Fruit fly (Drosophila melanogaster) whole organism, adult: ENCODE measurements around the gene CG6791.

Experiments
- CG11617 ChIP-seq: fragments of 200-800 bp; sonication (Bioruptor generic); optimal IDR thresholded peaks from 2 replicates; lab custom pipeline; 2017; ENCODE audit warnings: mild to moderate bottlenecking, missing biosample characterization, missing genetic modification reagents, missing genetic modification characterization
- CG12768 ChIP-seq: fragments of 200-800 bp; sonication (Bioruptor generic); optimal IDR thresholded peaks from 2 replicates; lab custom pipeline; 2017; ENCODE audit warnings: missing biosample characterization, missing genetic modification characterization, mild to moderate bottlenecking, moderate library complexity, missing genetic modification reagents
- CG14711 ChIP-seq: fragments of 200-800 bp; sonication (Bioruptor generic); optimal IDR thresholded peaks from 2 replicates; lab custom pipeline; 2018; ENCODE audit warnings: missing biosample characterization, mild to moderate bottlenecking, missing genetic modification characterization, moderate library complexity
- CG1620 ChIP-seq: fragments of 200-800 bp; sonication (Bioruptor generic); optimal IDR thresholded peaks from 2 replicates; lab custom pipeline; 2016; ENCODE audit warnings: missing biosample characterization, missing genetic modification characterization
- CG33017 ChIP-seq: fragments of 200-800 bp; sonication (Bioruptor generic); optimal IDR thresholded peaks from 2 replicates; lab custom pipeline; 2018; ENCODE audit warnings: missing biosample characterization, mild to moderate bottlenecking, missing genetic modification characterization, moderate library complexity
- CG5204 ChIP-seq: fragments of 200-800 bp; sonication (Bioruptor generic); optimal IDR thresholded peaks from 2 replicates; lab custom pipeline; 2016; ENCODE audit warnings: missing biosample characterization, missing genetic modification characterization
- CG7045 ChIP-seq: fragments of 200-800 bp; sonication (Bioruptor generic); optimal IDR thresholded peaks from 2 replicates; lab custom pipeline; 2017; ENCODE audit warnings: missing biosample characterization, mild to moderate bottlenecking, missing genetic modification characterization
- CG7101 ChIP-seq: fragments of 200-800 bp; sonication (Bioruptor generic); optimal IDR thresholded peaks from 2 replicates; lab custom pipeline; 2018; ENCODE audit warnings: missing biosample characterization, mild to moderate bottlenecking, missing genetic modification characterization, moderate library complexity
- Clk ChIP-seq: fragments of 200-800 bp; sonication (Bioruptor generic); optimal IDR thresholded peaks from 2 replicates; lab custom pipeline; 2017; ENCODE audit warnings: missing biosample characterization, missing genetic modification characterization
- Crg-1 ChIP-seq: fragments of 200-800 bp; sonication (Bioruptor generic); optimal IDR thresholded peaks from 2 replicates; lab custom pipeline; 2016; ENCODE audit warnings: missing biosample characterization, missing genetic modification characterization
- Hr96 ChIP-seq: fragments of 200-800 bp; sonication (Bioruptor generic); optimal IDR thresholded peaks from 2 replicates; lab custom pipeline; 2016; ENCODE audit warnings: missing biosample characterization, missing genetic modification characterization
- Mnt ChIP-seq: fragments of 200-800 bp; sonication (Bioruptor generic); optimal IDR thresholded peaks from 2 replicates; lab custom pipeline; 2016; ENCODE audit warnings: missing biosample characterization, mild to moderate bottlenecking, missing genetic modification characterization
- bab1 ChIP-seq: fragments of 200-800 bp; sonication (Bioruptor generic); optimal IDR thresholded peaks from 3 replicates; lab custom pipeline; 2019; ENCODE audit warnings: missing biosample characterization, mild to moderate bottlenecking, missing genetic modification characterization, moderate library complexity
- cic ChIP-seq: fragments of 200-800 bp; sonication (Bioruptor generic); optimal IDR thresholded peaks from 2 replicates; lab custom pipeline; 2017; ENCODE audit warnings: missing biosample characterization, mild to moderate bottlenecking, missing genetic modification characterization, moderate library complexity
- cnc ChIP-seq, 2 experiments: fragments of >200 bp; optimal IDR thresholded peaks; 2 replicates each; lab custom pipeline; 2017
- kay ChIP-seq: fragments of 200-800 bp; sonication (Bioruptor generic); peaks from one replicate; lab custom pipeline; 2016; ENCODE audit warnings: missing biosample characterization, missing genetic modification characterization, borderline replicate concordance
- ovo ChIP-seq: fragments of 200-800 bp; sonication (Bioruptor generic); optimal IDR thresholded peaks from 2 replicates; lab custom pipeline; 2016; ENCODE audit warnings: missing biosample characterization, missing genetic modification characterization
- pad ChIP-seq: fragments of 200-800 bp; sonication (Bioruptor generic); optimal IDR thresholded peaks from 3 replicates; lab custom pipeline; 2017; ENCODE audit warnings: missing biosample characterization, missing genetic modification characterization, mild to moderate bottlenecking, moderate library complexity, missing genetic modification reagents
- tj ChIP-seq: fragments of 200-800 bp; sonication (Bioruptor generic); optimal IDR thresholded peaks from 3 replicates; lab custom pipeline; 2017; ENCODE audit warnings: missing biosample characterization, mild to moderate bottlenecking, missing genetic modification characterization, moderate library complexity
- toe ChIP-seq: fragments of 200-800 bp; sonication (Bioruptor generic); optimal IDR thresholded peaks from 2 replicates; lab custom pipeline; 2016; ENCODE audit warnings: missing biosample characterization, missing genetic modification characterization

CG6791 gene

dm6 chr3R:11578645-11579044 is 11.3 kb downstream of the CG6791 start, which contains the start of the genes CG6790 and CG5342:
CG6790 (minus strand) TSS chr3R:11578745.
CG5342 (plus strand) TSS chr3R:11578826.
- TF ChIP-seq cnc (optimal IDR thresholded peaks at IDR 0.05; lab: Kevin White, UChicago) = no peak

dm6 chr3R:11571408-11571807 is 18.5 kb downstream of the CG6791 start:
- TF ChIP-seq CG1620 (GFP tag; lab: Kevin White, UChicago) = no peak
- TF ChIP-seq CG5204 (GFP tag; lab: Kevin White, UChicago) = no peak
- no peak for TF ChIP-seq pad (GFP tag; lab: Kevin White, UChicago)
- TF ChIP-seq CG7101 = no peak
- no peak for TF ChIP-seq CG11617 (GFP tag; lab: Kevin White, UChicago)
- TF ChIP-seq CG14711 (tag; lab: Kevin White, UChicago) = no peak
- no peak for TF ChIP-seq Hr96
- TF ChIP-seq CG7045 = no peak
- TF ChIP-seq Clk (GFP tag; lab: Kevin White, UChicago) = no peak
- no peak for TF ChIP-seq Crg-1 (GFP tag; lab: Kevin White, UChicago)
- TF ChIP-seq tj (GFP tag; lab: Kevin White, UChicago) = no peak
- TF ChIP-seq CG12768 (GFP tag; lab: Kevin White, UChicago) = no peak
- TF ChIP-seq cic = no peak
- no peak for TF ChIP-seq toe

dm6 chr3R:11569993-11570392 is 20.0 kb downstream of the CG6791 start:
- TF ChIP-seq Clk (GFP tag; lab: Kevin White, UChicago) (no peak), CG7045 (no peak), Hr96 (no peak), bab1 (GFP tag; lab: Kevin White, UChicago) (no peak), CG11617 (GFP tag; lab: Kevin White, UChicago) (no peak), CG7101 (no peak), cnc (optimal IDR thresholded peaks at IDR 0.05; lab: Kevin White, UChicago) (no peak), cic (no peak), kay (GFP tag; lab: Kevin White, UChicago) (no peak), ovo (GFP tag; lab: Kevin White, UChicago) (no peak), CG1620 (GFP tag; lab: Kevin White, UChicago) (no peak)

dm6 chr3R:11568873-11569450 is 21.0 kb downstream of the CG6791 start, which contains the start of gene Mrp4:
Mrp4 (plus strand) TSS chr3R:11569250.
- TF ChIP-seq CG7045 = peak; percentile 37
- no peak for TF ChIP-seq CG1620 (GFP tag; lab: Kevin White, UChicago)
- TF ChIP-seq cnc (optimal IDR thresholded peaks at IDR 0.05; lab: Kevin White, UChicago) = peak in 1 of 2 experiments; percentile 75
- no peak for TF ChIP-seq pad (GFP tag; lab: Kevin White, UChicago)
- TF ChIP-seq cic = peak; percentile 10
- peak; percentile 96 for TF ChIP-seq Mnt (GFP tag; lab: Kevin White, UChicago)
- TF ChIP-seq CG33017 (tag; lab: Kevin White, UChicago) = peak; percentile 71
- peak; percentile 26 for TF ChIP-seq CG14711 (tag; lab: Kevin White, UChicago)
- TF ChIP-seq ovo (GFP tag; lab: Kevin White, UChicago) = no peak
- TF ChIP-seq CG12768 (GFP tag; lab: Kevin White, UChicago) = peak; percentile 59
- no peak for TF ChIP-seq CG5204 (GFP tag; lab: Kevin White, UChicago)
- no peak for TF ChIP-seq Crg-1 (GFP tag; lab: Kevin White, UChicago)
- no peak for TF ChIP-seq toe
- peak; percentile 25 for TF ChIP-seq Clk (GFP tag; lab: Kevin White, UChicago)
- TF ChIP-seq bab1 (GFP tag; lab: Kevin White, UChicago) = peak; percentile 36
- peak; percentile 93 for TF ChIP-seq kay (GFP tag; lab: Kevin White, UChicago)
- peak; percentile 50 for TF ChIP-seq CG7101
- TF ChIP-seq Hr96 = peak; percentile 23
- TF ChIP-seq tj (GFP tag; lab: Kevin White, UChicago) = peak; percentile 41
- TF ChIP-seq CG11617 (GFP tag; lab: Kevin White, UChicago) = peak; percentile 56

- no peak for TF ChIP-seq kay (GFP tag; lab: Kevin White, UChicago)
- TF ChIP-seq bab1 (GFP tag; lab: Kevin White, UChicago) = peak; percentile 89
- peak; percentile 77 for TF ChIP-seq Mnt (GFP tag; lab: Kevin White, UChicago)
- TF ChIP-seq CG33017 (tag; lab: Kevin White, UChicago) = peak; percentile 58
- no peak for TF ChIP-seq Clk (GFP tag; lab: Kevin White, UChicago)
- peak; percentile 60 for TF ChIP-seq Hr96
- peak; percentile 92 for TF ChIP-seq pad (GFP tag; lab: Kevin White, UChicago)
- TF ChIP-seq CG1620 (GFP tag; lab: Kevin White, UChicago) = peak; percentile 74
- no peak for TF ChIP-seq CG5204 (GFP tag; lab: Kevin White, UChicago)
- peak; percentile 63 for TF ChIP-seq CG7101
- TF ChIP-seq CG7045 = no peak
- TF ChIP-seq cic = peak; percentile 67
- TF ChIP-seq toe = no peak
- TF ChIP-seq CG14711 (tag; lab: Kevin White, UChicago) = peak; percentile 51
- peak; percentile 69 for TF ChIP-seq ovo (GFP tag; lab: Kevin White, UChicago)
- peak; percentile 66 for TF ChIP-seq CG12768 (GFP tag; lab: Kevin White, UChicago)
- peak; percentile 65 for TF ChIP-seq Crg-1 (GFP tag; lab: Kevin White, UChicago)
- TF ChIP-seq CG11617 (GFP tag; lab: Kevin White, UChicago) = peak; percentile 65
- peak; percentile 92 for TF ChIP-seq tj (GFP tag; lab: Kevin White, UChicago)
- no peak for TF ChIP-seq cnc (optimal IDR thresholded peaks at IDR 0.05; lab: Kevin White, UChicago)
Observed at dm6 chr3R:11566769-11567570, 23.0 kb downstream of the CG6791 start, which contains the start of the genes fabp and sea. fabp (minus strand) TSS chr3R:11567054. sea (minus strand) TSS chr3R:11567054.
